Worm (Caenorhabditis elegans) whole organism, mixed stage, embryonic: ENCODE results near the gene C35A5.3.

Experiments used
- M03D4.4 ChIP-seq: sonication (generic microtip); optimal IDR thresholded peaks from 2 replicates; lab custom pipeline; 2017; ENCODE audit warnings: mild to moderate bottlenecking, missing genetic modification characterization, missing compliant biosample characterization
- blmp-1 ChIP-seq: fragments of 150-350 bp; optimal IDR thresholded peaks from 2 replicates; lab custom pipeline; 2014; ENCODE audit warnings: missing biosample characterization, missing genetic modification characterization
- ceh-39 ChIP-seq: fragments of 150-350 bp; optimal IDR thresholded peaks from 2 replicates; lab custom pipeline; 2014; ENCODE audit warnings: missing biosample characterization, missing genetic modification characterization
- ceh-83 ChIP-seq: fragments of 200-800 bp; sonication (Bioruptor generic); optimal IDR thresholded peaks from 2 replicates; lab custom pipeline; 2018; ENCODE audit warnings: mild to moderate bottlenecking, missing genetic modification characterization, missing compliant biosample characterization
- cnd-1 ChIP-seq: fragments of 200-800 bp; sonication (Bioruptor generic); optimal IDR thresholded peaks from 2 replicates; lab custom pipeline; 2018; ENCODE audit warnings: mild to moderate bottlenecking, missing genetic modification characterization, missing compliant biosample characterization
- drap-1 ChIP-seq: fragments of 200-800 bp; sonication (Bioruptor generic); optimal IDR thresholded peaks from 3 replicates; lab custom pipeline; 2018; ENCODE audit warnings: mild to moderate bottlenecking, missing genetic modification characterization, missing compliant biosample characterization
- elt-1 ChIP-seq: sonication (generic microtip); optimal IDR thresholded peaks from 2 replicates; lab custom pipeline; 2017; ENCODE audit warnings: missing genetic modification characterization, mild to moderate bottlenecking, missing compliant biosample characterization, antibody characterized with exemption, moderate library complexity, borderline replicate concordance; ENCODE audit not compliant: insufficient read depth
- elt-3 ChIP-seq: fragments of 150-350 bp; optimal IDR thresholded peaks from 2 replicates; lab custom pipeline; 2014; ENCODE audit warnings: missing biosample characterization, missing genetic modification characterization
- flh-1 ChIP-seq: fragments of 200-800 bp; sonication (Bioruptor generic); optimal IDR thresholded peaks from 2 replicates; lab custom pipeline; 2018; ENCODE audit warnings: mild to moderate bottlenecking, missing genetic modification characterization, moderate library complexity, missing compliant biosample characterization
- ham-2 ChIP-seq: fragments of 200-800 bp; sonication (Bioruptor generic); optimal IDR thresholded peaks from 2 replicates; lab custom pipeline; 2018; ENCODE audit warnings: mild to moderate bottlenecking, missing genetic modification characterization, missing compliant biosample characterization
- hlh-1 ChIP-seq: fragments of 150-350 bp; optimal IDR thresholded peaks from 2 replicates; lab custom pipeline; 2014; ENCODE audit warnings: missing biosample characterization, missing genetic modification reagents, missing genetic modification characterization
- lin-32 ChIP-seq: fragments of 200-800 bp; sonication (Bioruptor generic); optimal IDR thresholded peaks from 2 replicates; lab custom pipeline; 2018; ENCODE audit warnings: mild to moderate bottlenecking, missing genetic modification characterization, missing compliant biosample characterization
- lsy-2 ChIP-seq: fragments of 150-350 bp; optimal IDR thresholded peaks from 2 replicates; lab custom pipeline; 2014; ENCODE audit warnings: missing biosample characterization, missing genetic modification characterization
- mab-5 ChIP-seq: fragments of 150-350 bp; optimal IDR thresholded peaks from 2 replicates; lab custom pipeline; 2014; ENCODE audit warnings: missing biosample characterization, missing genetic modification characterization
- mep-1 ChIP-seq: fragments of 150-350 bp; optimal IDR thresholded peaks from 2 replicates; lab custom pipeline; 2017; ENCODE audit warnings: missing biosample characterization, missing genetic modification reagents, missing genetic modification characterization, inconsistent platforms
- nhr-12 ChIP-seq: fragments of 150-350 bp; optimal IDR thresholded peaks from 2 replicates; lab custom pipeline; 2014; ENCODE audit warnings: missing biosample characterization, missing genetic modification characterization
- nhr-2 ChIP-seq: fragments of 150-350 bp; optimal IDR thresholded peaks from 2 replicates; lab custom pipeline; 2014; ENCODE audit warnings: missing biosample characterization, missing genetic modification characterization
- nhr-237 ChIP-seq: fragments of 150-350 bp; optimal IDR thresholded peaks from 2 replicates; lab custom pipeline; 2014; ENCODE audit warnings: missing biosample characterization, missing genetic modification characterization
- nhr-76 ChIP-seq: sonication (generic microtip); optimal IDR thresholded peaks from 2 replicates; lab custom pipeline; 2017; ENCODE audit warnings: missing biosample characterization, missing genetic modification characterization
- sem-2 ChIP-seq: fragments of 200-800 bp; sonication (Bioruptor generic); optimal IDR thresholded peaks from 2 replicates; lab custom pipeline; 2018; ENCODE audit warnings: mild to moderate bottlenecking, missing genetic modification characterization, missing compliant biosample characterization
- sptf-1 ChIP-seq: sonication (generic microtip); optimal IDR thresholded peaks from 2 replicates; lab custom pipeline; 2017; ENCODE audit warnings: mild to moderate bottlenecking, missing genetic modification characterization, moderate library complexity, missing compliant biosample characterization
- tbx-8 ChIP-seq: fragments of 200-800 bp; sonication (Bioruptor generic); optimal IDR thresholded peaks from 2 replicates; lab custom pipeline; 2018; ENCODE audit warnings: mild to moderate bottlenecking, missing genetic modification characterization, moderate library complexity, missing compliant biosample characterization
- unc-120 ChIP-seq: sonication (generic microtip); optimal IDR thresholded peaks from 2 replicates; lab custom pipeline; 2017; ENCODE audit warnings: missing genetic modification characterization, missing compliant biosample characterization; ENCODE audit not compliant: poor library complexity, severe bottlenecking
- unc-39 ChIP-seq: fragments of 150-350 bp; optimal IDR thresholded peaks from 2 replicates; lab custom pipeline; 2014; ENCODE audit warnings: missing biosample characterization, missing genetic modification characterization
- unc-62 ChIP-seq: fragments of 150-350 bp; optimal IDR thresholded peaks from 2 replicates; lab custom pipeline; 2014; ENCODE audit warnings: missing biosample characterization, missing genetic modification reagents, missing genetic modification characterization
- zip-8 ChIP-seq: fragments of 150-350 bp; optimal IDR thresholded peaks from 2 replicates; lab custom pipeline; 2014; ENCODE audit warnings: missing biosample characterization, missing genetic modification characterization
- ztf-11 ChIP-seq: fragments of 150-350 bp; optimal IDR thresholded peaks from 2 replicates; lab custom pipeline; 2014; ENCODE audit warnings: missing biosample characterization, missing genetic modification characterization

C35A5.3 gene

DNA sequence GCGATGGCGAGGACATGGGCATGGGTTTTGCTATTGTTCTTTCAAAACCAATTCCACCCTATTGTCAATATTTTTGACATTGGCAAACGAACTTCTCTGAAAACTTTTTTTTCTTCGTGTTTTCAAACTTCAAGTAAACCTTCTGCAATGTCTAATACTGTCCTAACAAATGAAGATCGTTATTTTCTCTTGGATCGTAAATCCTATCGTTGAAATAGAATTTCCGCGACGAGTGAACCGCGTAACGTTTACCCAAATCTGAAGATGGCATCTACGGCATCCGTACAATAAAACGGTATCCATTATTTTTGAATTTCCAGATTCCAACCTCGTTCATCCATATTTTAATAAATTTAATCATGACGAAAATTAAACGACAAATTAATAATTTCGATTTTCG lies 4.4 kb upstream of the C35A5.3 start, which contains the start of gene C35A5.5:
TSS of gene C35A5.5 (plus strand) at position 301 of the 400 bp plus-strand sequence.
- TF ChIP-seq nhr-2 (tag; lab: Kevin White, UChicago) (no peak), lsy-2 (tag; lab: Kevin White, UChicago) (no peak), nhr-12 (tag; lab: Kevin White, UChicago) (no peak), flh-1 (GFP tag; lab: Kevin White, UChicago) (no peak), ceh-83 (GFP tag; lab: Kevin White, UChicago) (no peak), sptf-1 (no peak), elt-1 (tag; lab: Kevin White, UChicago) (no peak), cnd-1 (tag; lab: Kevin White, UChicago) (no peak), sem-2 (GFP tag; lab: Kevin White, UChicago) (no peak), unc-120 (tag; lab: Kevin White, UChicago) (no peak), nhr-237 (tag; lab: Kevin White, UChicago) (no peak), ceh-39 (tag; lab: Kevin White, UChicago) (no peak)
- TF ChIP-seq, all 35 proteins: peak for 0

DNA sequence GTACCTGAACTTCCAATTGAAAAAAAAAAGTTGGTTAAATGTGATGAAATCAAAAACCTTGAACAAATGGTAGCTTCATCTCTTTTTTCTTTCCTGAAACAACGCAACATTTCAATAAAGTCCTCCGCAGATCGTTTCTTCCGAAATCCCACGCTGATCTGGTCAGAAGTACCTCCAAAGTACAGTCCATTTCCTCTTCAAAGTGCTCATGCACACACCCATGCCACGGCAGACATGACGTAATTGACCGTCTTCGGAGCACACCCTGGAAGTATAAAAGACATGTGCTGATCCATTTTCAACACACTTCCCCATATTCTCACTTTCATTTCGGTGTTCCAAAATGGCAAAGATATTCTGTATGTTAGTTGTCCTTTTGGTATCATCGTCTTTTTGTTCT lies 2.7 kb upstream of the C35A5.3 start, which contains the start of gene C35A5.10:
TSS of gene C35A5.10 (plus strand) at position 301 of the 400 bp plus-strand sequence.
- TF ChIP-seq nhr-237 (tag; lab: Kevin White, UChicago) (no peak), unc-39 (tag; lab: Kevin White, UChicago) (no peak), nhr-76 (no peak), elt-3 (no peak), nhr-12 (tag; lab: Kevin White, UChicago) (no peak), blmp-1 (tag; lab: Kevin White, UChicago) (no peak), unc-62 (no peak), tbx-8 (GFP tag; lab: Kevin White, UChicago) (no peak), drap-1 (no peak)

DNA sequence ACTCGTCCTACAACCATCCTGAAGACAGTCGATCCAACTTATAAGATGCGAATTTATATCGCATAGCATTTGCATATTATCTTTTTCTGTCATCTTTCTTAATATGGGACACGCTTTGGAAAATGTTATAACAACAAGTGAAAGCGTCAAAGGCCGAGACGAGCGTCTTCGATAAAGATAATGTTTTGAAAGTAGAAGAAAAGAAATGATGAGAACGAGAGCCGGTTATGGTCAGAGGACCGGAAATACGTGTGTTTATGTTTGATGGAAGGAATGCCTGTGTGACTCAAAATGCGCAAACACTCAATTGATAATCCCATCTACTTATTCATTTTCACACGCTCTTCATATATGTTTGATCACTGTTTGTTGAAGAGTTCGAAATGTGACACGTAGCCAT lies 1.8 kb upstream of the C35A5.3 start, which contains the start of gene C35A5.11:
TSS of gene C35A5.11 (minus strand) at position 101 of the 400 bp plus-strand sequence.
- TF ChIP-seq mab-5 (tag; lab: Kevin White, UChicago) (no peak), tbx-8 (GFP tag; lab: Kevin White, UChicago) (no peak), sem-2 (GFP tag; lab: Kevin White, UChicago) (no peak), nhr-2 (tag; lab: Kevin White, UChicago) (no peak), lin-32 (GFP tag; lab: Kevin White, UChicago) (no peak), unc-62 (no peak), lsy-2 (tag; lab: Kevin White, UChicago) (no peak)

DNA sequence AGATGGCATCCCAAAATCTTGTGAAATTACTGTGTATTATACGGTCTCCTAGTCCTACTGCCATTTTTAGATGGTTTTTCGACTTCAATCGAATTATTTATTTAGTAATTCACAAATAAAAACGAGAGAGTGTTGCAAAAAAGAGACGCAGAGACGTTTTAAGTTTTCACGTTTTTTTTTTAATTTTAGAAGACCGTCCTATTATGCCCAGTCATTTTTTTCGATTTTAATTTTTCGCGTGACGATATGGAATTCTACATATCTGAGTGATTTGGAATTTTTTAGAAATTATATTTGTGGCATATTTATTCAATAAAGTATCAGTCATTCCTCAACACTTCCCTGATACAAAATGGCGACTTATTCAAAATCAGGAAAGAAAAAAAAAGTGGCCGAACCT lies 4.5 kb downstream of the C35A5.3 start, which contains the start of gene C35A5.4:
TSS of gene C35A5.4 (plus strand) at position 301 of the 400 bp plus-strand sequence.
- TF ChIP-seq flh-1 (GFP tag; lab: Kevin White, UChicago) (no peak), ztf-11 (tag; lab: Kevin White, UChicago) (no peak), nhr-2 (tag; lab: Kevin White, UChicago) (no peak), elt-3 (no peak), drap-1 (no peak), unc-62 (no peak), mep-1 (tag; lab: Kevin White, UChicago) (no peak), mab-5 (tag; lab: Kevin White, UChicago) (no peak), nhr-76 (no peak), sptf-1 (no peak), ham-2 (GFP tag; lab: Kevin White, UChicago) (no peak), sem-2 (GFP tag; lab: Kevin White, UChicago) (no peak), zip-8 (no peak), lin-32 (GFP tag; lab: Kevin White, UChicago) (no peak), unc-120 (tag; lab: Kevin White, UChicago) (no peak), M03D4.4 (tag; lab: Kevin White, UChicago) (no peak), unc-39 (tag; lab: Kevin White, UChicago) (no peak)

DNA sequence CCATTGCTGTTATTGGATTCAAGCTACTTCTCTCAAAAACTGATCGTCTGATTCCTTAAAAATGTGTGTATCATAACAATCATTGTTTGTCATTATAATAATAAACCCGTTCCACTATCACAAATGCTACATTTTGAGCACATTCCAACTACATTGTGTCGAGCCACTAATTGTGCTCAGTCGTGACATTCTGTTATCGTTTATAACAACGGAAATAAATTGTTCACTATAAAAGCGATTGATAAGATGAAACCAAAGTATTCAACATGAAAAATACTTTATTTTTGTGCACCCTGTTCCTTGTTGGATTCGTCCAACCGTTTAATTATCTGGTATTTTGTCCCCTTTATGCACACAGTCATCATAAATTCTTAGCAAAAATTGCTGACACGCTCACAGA lies 8.0 kb downstream of the C35A5.3 start, which contains the start of gene ugt-33:
TSS of gene ugt-33 (plus strand) at position 260 of the 400 bp plus-strand sequence.
- TF ChIP-seq ztf-11 (tag; lab: Kevin White, UChicago) = no peak
- TF ChIP-seq nhr-2 (tag; lab: Kevin White, UChicago) = no peak
- TF ChIP-seq lin-32 (GFP tag; lab: Kevin White, UChicago) = no peak
- no peak for TF ChIP-seq elt-1 (tag; lab: Kevin White, UChicago)
- no peak for TF ChIP-seq drap-1
- no peak for TF ChIP-seq blmp-1 (tag; lab: Kevin White, UChicago)
- no peak for TF ChIP-seq hlh-1 (tag; lab: Kevin White, UChicago)
- no peak for TF ChIP-seq sptf-1
- TF ChIP-seq ceh-39 (tag; lab: Kevin White, UChicago) = no peak
- TF ChIP-seq ham-2 (GFP tag; lab: Kevin White, UChicago) = no peak
